5 worm cellular contexts compared by ENCODE assay signal in genomic region chrIII:3764584-3764983, ce11.
TF ChIP-seq lines count a peak whose summit lies in the region.

No protein-coding gene starts in this region.

TF ChIP-seq in whole organism, L1 larva, 84 proteins besides CTCF, POLR2A, EP300 and RAD21:
- TF ChIP-seq snpc-4 (tag; optimal IDR thresholded peaks at IDR 0.05; lab: Kevin White, UChicago) (peak; percentile 0), ceh-88 (GFP tag; IDR thresholded peaks at IDR 0.05; lab: Robert Waterston, UW) (no peak)
TF ChIP-seq in whole organism, L1 larva: peak in this region for 1.

TF ChIP-seq in whole organism, L2 larva, 48 proteins besides CTCF, POLR2A, EP300 and RAD21:
- TF ChIP-seq ZK546.5 (tag; optimal IDR thresholded peaks at IDR 0.05; lab: Kevin White, UChicago) (no peak), snpc-4 (tag; optimal IDR thresholded peaks at IDR 0.05; lab: Kevin White, UChicago) (peak; percentile 13)
TF ChIP-seq in whole organism, L2 larva: peak in this region for 1.

TF ChIP-seq in whole organism, L3 larva, 47 proteins besides CTCF, POLR2A, EP300 and RAD21:
- TF ChIP-seq fkh-2 (tag; optimal IDR thresholded peaks at IDR 0.05; lab: Kevin White, UChicago) (no peak), snpc-4 (tag; optimal IDR thresholded peaks at IDR 0.05; lab: Kevin White, UChicago) (peak; percentile 34), nhr-76 (tag; optimal IDR thresholded peaks at IDR 0.05; lab: Kevin White, UChicago) (no peak), zag-1 (tag; optimal IDR thresholded peaks at IDR 0.05; lab: Kevin White, UChicago) (no peak), nhr-28 (tag; optimal IDR thresholded peaks at IDR 0.05; lab: Kevin White, UChicago) (no peak), mdl-1 (tag; optimal IDR thresholded peaks at IDR 0.05; lab: Kevin White, UChicago) (no peak)

TF ChIP-seq in whole organism, L4 larva, 104 proteins besides CTCF, POLR2A, EP300 and RAD21:
- TF ChIP-seq daf-16 (GFP tag; optimal IDR thresholded peaks at IDR 0.05; lab: Kevin White, UChicago) (no peak), daf-16 (tag; optimal IDR thresholded peaks at IDR 0.05; lab: Kevin White, UChicago) (peak; percentile 10), lin-39 (tag; optimal IDR thresholded peaks at IDR 0.05; lab: Kevin White, UChicago) (no peak), aly-2 (tag; optimal IDR thresholded peaks at IDR 0.05; lab: Kevin White, UChicago) (no peak), dve-1 (tag; optimal IDR thresholded peaks at IDR 0.05; lab: Kevin White, UChicago; ENCODE audit: insufficient read depth) (peak; percentile 40), T20F7.1 (GFP tag; optimal IDR thresholded peaks at IDR 0.05; lab: Kevin White, UChicago) (no peak), nhr-76 (tag; optimal IDR thresholded peaks at IDR 0.05; lab: Kevin White, UChicago) (no peak)

TF ChIP-seq in whole organism, young adult, 124 proteins besides CTCF, POLR2A, EP300 and RAD21:
- no peak for TF ChIP-seq nhr-120 (GFP tag; IDR thresholded peaks at IDR 0.05; lab: Robert Waterston, UW)
- no peak for TF ChIP-seq F55B11.4 (tag; optimal IDR thresholded peaks at IDR 0.05; lab: Kevin White, UChicago; ENCODE audit: borderline replicate concordance, insufficient read depth)
- TF ChIP-seq madf-3 (GFP tag; IDR thresholded peaks at IDR 0.05; lab: Robert Waterston, UW), result no peak
- no peak for TF ChIP-seq attf-3 (GFP tag; conservative IDR thresholded peaks at IDR 0.05; lab: Robert Waterston, UW)
- TF ChIP-seq F10E7.11 (tag; optimal IDR thresholded peaks at IDR 0.05; lab: Kevin White, UChicago), result no peak
- no peak for TF ChIP-seq snpc-4 (GFP tag; optimal IDR thresholded peaks at IDR 0.05; lab: Kevin White, UChicago)
- peak in 3 of 4 experiments; percentile 46 to 81 (median 59) for TF ChIP-seq snpc-4 (tag; optimal IDR thresholded peaks at IDR 0.05; lab: Kevin White, UChicago)
